Fruit fly (Drosophila melanogaster) whole organism, embryonic: ENCODE results near the gene Pgd.

Experiments
- CG10274 ChIP-seq: fragments of 200-800 bp; sonication (Bioruptor generic); optimal IDR thresholded peaks from 3 replicates; lab custom pipeline; 2017; ENCODE audit warnings: missing biosample characterization, mild to moderate bottlenecking, missing genetic modification characterization
- CG10321 ChIP-seq: fragments of 200-800 bp; sonication (Bioruptor generic); IDR thresholded peaks from 2 replicates; pipeline ENCODE4 v1.3.6; 2022; ENCODE audit warnings: missing biosample characterization, missing genetic modification characterization
- CG10979 ChIP-seq: fragments of 200-800 bp; sonication (Bioruptor generic); optimal IDR thresholded peaks from 2 replicates; lab custom pipeline; 2018; ENCODE audit warnings: missing biosample characterization, mild to moderate bottlenecking, missing genetic modification characterization, moderate library complexity
- CG12236 ChIP-seq: fragments of 200-800 bp; sonication (Bioruptor generic); optimal IDR thresholded peaks from 2 replicates; lab custom pipeline; 2016; ENCODE audit warnings: missing biosample characterization, missing genetic modification characterization
- CG14441 ChIP-seq: fragments of 200-800 bp; sonication (Bioruptor generic); IDR thresholded peaks from 2 replicates; pipeline ENCODE4 v1.3.6; 2022; ENCODE audit warnings: missing biosample characterization, missing genetic modification characterization
- CG14965 ChIP-seq: fragments of 200-800 bp; sonication (Bioruptor generic); optimal IDR thresholded peaks from 2 replicates; lab custom pipeline; 2016; ENCODE audit warnings: missing biosample characterization, missing genetic modification characterization, borderline replicate concordance
- CG16815 ChIP-seq: fragments of 200-800 bp; sonication (Bioruptor generic); optimal IDR thresholded peaks from 3 replicates; lab custom pipeline; 2017; ENCODE audit warnings: missing biosample characterization, mild to moderate bottlenecking, missing genetic modification characterization
- CG17359 ChIP-seq: fragments of 200-800 bp; sonication (Bioruptor generic); optimal IDR thresholded peaks from 3 replicates; lab custom pipeline; 2018; ENCODE audit warnings: missing biosample characterization, mild to moderate bottlenecking, missing genetic modification characterization, moderate library complexity
- CG1792 ChIP-seq: fragments of 200-800 bp; sonication (Bioruptor generic); optimal IDR thresholded peaks from 2 replicates; lab custom pipeline; 2016; ENCODE audit warnings: missing biosample characterization, missing genetic modification characterization
- CG31388 ChIP-seq: fragments of 200-800 bp; sonication (Bioruptor generic); optimal IDR thresholded peaks from 2 replicates; lab custom pipeline; 2016; ENCODE audit warnings: missing biosample characterization, missing genetic modification characterization
- CG3407 ChIP-seq: fragments of 200-800 bp; sonication (Bioruptor generic); optimal IDR thresholded peaks from 2 replicates; lab custom pipeline; 2018; ENCODE audit warnings: missing biosample characterization, mild to moderate bottlenecking, missing genetic modification characterization
- CG34422 ChIP-seq: fragments of 200-800 bp; sonication (Bioruptor generic); IDR thresholded peaks from 3 replicates; pipeline ENCODE4 v1.3.6; 2022; ENCODE audit warnings: missing biosample characterization, missing genetic modification characterization
- CG4404 ChIP-seq: fragments of 200-800 bp; sonication (Bioruptor generic); IDR thresholded peaks from 2 replicates; pipeline ENCODE4 v1.3.6; 2022; ENCODE audit warnings: missing biosample characterization, missing genetic modification characterization
- CG4617 ChIP-seq: fragments of 200-800 bp; sonication (Bioruptor generic); optimal IDR thresholded peaks from 3 replicates; lab custom pipeline; 2016; ENCODE audit warnings: missing biosample characterization, missing genetic modification characterization, borderline replicate concordance
- CG6654 ChIP-seq: fragments of 200-800 bp; sonication (Bioruptor generic); optimal IDR thresholded peaks from 2 replicates; lab custom pipeline; 2017; ENCODE audit warnings: missing biosample characterization, mild to moderate bottlenecking, missing genetic modification characterization
- CG6813 ChIP-seq: fragments of 200-800 bp; sonication (Bioruptor generic); optimal IDR thresholded peaks from 2 replicates; lab custom pipeline; 2017; ENCODE audit warnings: missing biosample characterization, missing genetic modification characterization, mild to moderate bottlenecking, moderate library complexity, missing genetic modification reagents
- CG6854 ChIP-seq: fragments of 200-800 bp; sonication (Bioruptor generic); optimal IDR thresholded peaks from 3 replicates; lab custom pipeline; 2017; ENCODE audit warnings: missing biosample characterization, mild to moderate bottlenecking, missing genetic modification characterization
- CG7372 ChIP-seq: fragments of 200-800 bp; sonication (Bioruptor generic); IDR thresholded peaks from 2 replicates; pipeline ENCODE4 v1.3.6; 2022; ENCODE audit warnings: missing biosample characterization, missing genetic modification characterization
- CG7745 ChIP-seq: fragments of 200-800 bp; sonication (Bioruptor generic); optimal IDR thresholded peaks from 2 replicates; lab custom pipeline; 2018; ENCODE audit warnings: missing biosample characterization, mild to moderate bottlenecking, missing genetic modification characterization, moderate library complexity
- CG7786 ChIP-seq: fragments of 200-800 bp; sonication (Bioruptor generic); optimal IDR thresholded peaks from 2 replicates; lab custom pipeline; 2016; ENCODE audit warnings: missing biosample characterization, missing genetic modification characterization
- Doc3 ChIP-seq: fragments of 200-800 bp; sonication (Bioruptor generic); IDR thresholded peaks from 3 replicates; pipeline ENCODE4 v1.3.6; 2022; ENCODE audit warnings: missing biosample characterization, missing genetic modification characterization; ENCODE audit not compliant: partially characterized antibody
- ERR ChIP-seq: fragments of 200-800 bp; sonication (Bioruptor generic); optimal IDR thresholded peaks from 2 replicates; lab custom pipeline; 2016; ENCODE audit warnings: missing biosample characterization, missing genetic modification characterization
- Elba2 ChIP-seq: fragments of 200-800 bp; sonication (Bioruptor generic); optimal IDR thresholded peaks from 3 replicates; lab custom pipeline; 2016; ENCODE audit warnings: missing biosample characterization, missing genetic modification characterization
- HLH3B ChIP-seq: fragments of 200-800 bp; sonication (Bioruptor generic); IDR thresholded peaks from 2 replicates; pipeline ENCODE4 v1.3.6; 2022; ENCODE audit warnings: missing biosample characterization, missing genetic modification characterization
- Hand ChIP-seq: fragments of 200-800 bp; sonication (Bioruptor generic); optimal IDR thresholded peaks from 2 replicates; lab custom pipeline; 2017; ENCODE audit warnings: mild to moderate bottlenecking, missing biosample characterization, missing genetic modification reagents, missing genetic modification characterization
- Hsf ChIP-seq: fragments of 200-800 bp; sonication (Bioruptor generic); optimal IDR thresholded peaks from 3 replicates; lab custom pipeline; 2016; ENCODE audit warnings: missing biosample characterization, missing genetic modification characterization
- Lim3 ChIP-seq: fragments of 200-800 bp; sonication (Bioruptor generic); IDR thresholded peaks from 2 replicates; pipeline ENCODE4 v1.3.6; 2022; ENCODE audit warnings: missing biosample characterization, missing genetic modification characterization
- MTF-1 ChIP-seq: fragments of 200-800 bp; sonication (Bioruptor generic); optimal IDR thresholded peaks from 2 replicates; lab custom pipeline; 2018; ENCODE audit warnings: missing biosample characterization, mild to moderate bottlenecking, missing genetic modification characterization, borderline replicate concordance
- Mes4 ChIP-seq: fragments of 200-800 bp; sonication (Bioruptor generic); optimal IDR thresholded peaks from 2 replicates; lab custom pipeline; 2016; ENCODE audit warnings: missing biosample characterization, missing genetic modification characterization
- PHDP ChIP-seq: fragments of 200-800 bp; sonication (Bioruptor generic); optimal IDR thresholded peaks from 3 replicates; lab custom pipeline; 2018; ENCODE audit warnings: missing biosample characterization, mild to moderate bottlenecking, missing genetic modification characterization, moderate library complexity
- Ravus ChIP-seq: fragments of 200-800 bp; sonication (Bioruptor generic); IDR thresholded peaks from 2 replicates; pipeline ENCODE4 v1.3.6; 2022; ENCODE audit warnings: missing biosample characterization, missing genetic modification characterization
- Six4 ChIP-seq: fragments of 200-800 bp; sonication (Bioruptor generic); optimal IDR thresholded peaks from 2 replicates; lab custom pipeline; 2016; ENCODE audit warnings: missing biosample characterization, missing genetic modification characterization
- Taf1 ChIP-seq: fragments of 200-800 bp; sonication (Bioruptor generic); IDR thresholded peaks from 2 replicates; pipeline ENCODE4 v1.3.6; 2022; ENCODE audit warnings: missing biosample characterization, missing genetic modification characterization
- Tbp ChIP-seq: fragments of >200 bp; optimal IDR thresholded peaks from 2 replicates; lab custom pipeline; 2018; ENCODE audit warnings: missing biosample characterization, missing genetic modification characterization
- ash1 ChIP-seq: fragments of 200-800 bp; sonication (Bioruptor generic); optimal IDR thresholded peaks from 2 replicates; lab custom pipeline; 2018; ENCODE audit warnings: missing biosample characterization, mild to moderate bottlenecking, missing genetic modification characterization
- bbx ChIP-seq: fragments of 200-800 bp; sonication (Bioruptor generic); IDR thresholded peaks from 2 replicates; pipeline ENCODE4 v1.3.6; 2022; ENCODE audit warnings: missing biosample characterization, missing genetic modification characterization; ENCODE audit not compliant: partially characterized antibody
- btn ChIP-seq: fragments of 200-800 bp; sonication (Bioruptor generic); optimal IDR thresholded peaks from 2 replicates; lab custom pipeline; 2016; ENCODE audit warnings: missing biosample characterization, missing genetic modification characterization
- chm ChIP-seq: fragments of 200-800 bp; sonication (Bioruptor generic); IDR thresholded peaks from 2 replicates; pipeline ENCODE4 v1.3.6; 2022; ENCODE audit warnings: missing biosample characterization, missing genetic modification characterization
- chn ChIP-seq: fragments of 200-800 bp; sonication (Bioruptor generic); optimal IDR thresholded peaks from 2 replicates; lab custom pipeline; 2016; ENCODE audit warnings: missing biosample characterization, missing genetic modification characterization
- corto ChIP-seq: fragments of 200-800 bp; sonication (Bioruptor generic); optimal IDR thresholded peaks from 2 replicates; lab custom pipeline; 2016; ENCODE audit warnings: missing biosample characterization, mild to moderate bottlenecking, missing genetic modification characterization, moderate library complexity
- dan ChIP-seq: fragments of 200-800 bp; sonication (Bioruptor generic); IDR thresholded peaks from 2 replicates; pipeline ENCODE4 v1.3.6; 2022; ENCODE audit warnings: missing biosample characterization, missing genetic modification characterization
- dati ChIP-seq: fragments of 200-800 bp; sonication (Bioruptor generic); IDR thresholded peaks from 2 replicates; pipeline ENCODE4 v1.3.6; 2022; ENCODE audit warnings: missing biosample characterization, missing genetic modification characterization
- dm ChIP-seq: fragments of 200-800 bp; sonication (Bioruptor generic); optimal IDR thresholded peaks from 3 replicates; lab custom pipeline; 2016; ENCODE audit warnings: missing biosample characterization, missing genetic modification characterization
- emc ChIP-seq: fragments of 200-800 bp; sonication (Bioruptor generic); optimal IDR thresholded peaks from 2 replicates; lab custom pipeline; 2016; ENCODE audit warnings: missing biosample characterization, missing genetic modification characterization
- hth ChIP-seq: fragments of >200 bp; optimal IDR thresholded peaks from 2 replicates; lab custom pipeline; 2017; ENCODE audit warnings: inconsistent platforms
- insv ChIP-seq, 2 experiments: fragments of 200-800 bp; sonication (Bioruptor generic); optimal IDR thresholded peaks; 3 replicates each; lab custom pipeline; 2016 to 2018; ENCODE audit warnings: missing biosample characterization in 2 of 2, missing genetic modification characterization in 2 of 2
- jigr1 ChIP-seq: fragments of 200-800 bp; sonication (Bioruptor generic); IDR thresholded peaks from 3 replicates; pipeline ENCODE4 v1.3.6; 2022; ENCODE audit warnings: missing biosample characterization, missing genetic modification characterization
- lmd ChIP-seq: fragments of 200-800 bp; sonication (Bioruptor generic); IDR thresholded peaks from 2 replicates; pipeline ENCODE4 v1.3.6; 2022; ENCODE audit warnings: missing biosample characterization, missing genetic modification characterization
- p53 ChIP-seq: fragments of 200-800 bp; sonication (Bioruptor generic); optimal IDR thresholded peaks from 2 replicates; lab custom pipeline; 2016; ENCODE audit warnings: missing biosample characterization, missing genetic modification characterization
- pb ChIP-seq: fragments of 200-800 bp; sonication (Bioruptor generic); optimal IDR thresholded peaks from 3 replicates; lab custom pipeline; 2016; ENCODE audit warnings: missing biosample characterization, missing genetic modification characterization
- seq ChIP-seq: fragments of 200-800 bp; sonication (Bioruptor generic); IDR thresholded peaks from 2 replicates; pipeline ENCODE4 v1.3.6; 2022; ENCODE audit warnings: missing biosample characterization, missing genetic modification characterization
- shn ChIP-seq: fragments of 200-800 bp; sonication (Bioruptor generic); optimal IDR thresholded peaks from 3 replicates; lab custom pipeline; 2016; ENCODE audit warnings: missing biosample characterization, missing genetic modification characterization
- vvl ChIP-seq: fragments of 200-800 bp; sonication (Bioruptor generic); IDR thresholded peaks from 2 replicates; pipeline ENCODE4 v1.3.6; 2022; ENCODE audit warnings: missing biosample characterization, missing genetic modification characterization

The Pgd gene

DNA sequence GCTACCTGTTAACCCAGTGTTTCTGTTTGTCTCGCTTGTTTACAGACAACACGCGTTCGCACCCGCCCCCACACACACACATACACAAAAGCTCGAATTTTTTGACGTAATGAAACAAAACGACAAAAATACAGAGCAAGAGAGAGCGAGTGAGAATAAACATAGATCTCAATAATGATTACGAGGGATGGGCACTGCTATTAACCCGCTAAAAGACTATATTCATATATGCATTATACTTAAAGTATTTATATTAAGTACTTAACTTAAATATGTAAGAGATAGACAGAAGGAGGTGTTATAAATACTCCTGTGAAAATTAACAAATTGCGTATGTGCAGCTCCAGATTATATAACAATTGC, 3.1 kb upstream of the Pgd start (continued):
- TF ChIP-seq insv (GFP tag; optimal IDR thresholded peaks at IDR 0.05; lab: Kevin White, UChicago) (peak in 1 of 2 experiments; percentile 38), jigr1 (no peak), CG12236 (GFP tag; lab: Kevin White, UChicago) (no peak), chn (GFP tag; lab: Kevin White, UChicago) (no peak), CG7745 (tag; lab: Kevin White, UChicago) (no peak), CG3407 (GFP tag; lab: Kevin White, UChicago) (peak; percentile 65), PHDP (peak; percentile 54), CG31388 (GFP tag; lab: Kevin White, UChicago) (no peak), CG7786 (GFP tag; lab: Kevin White, UChicago) (no peak), CG4617 (no peak), ash1 (GFP tag; lab: Kevin White, UChicago) (peak; percentile 53), ERR (GFP tag; lab: Kevin White, UChicago) (no peak), emc (GFP tag; lab: Kevin White, UChicago) (no peak), dm (GFP tag; lab: Kevin White, UChicago) (peak; percentile 22), Hand (peak; percentile 34), CG1792 (GFP tag; lab: Kevin White, UChicago) (peak; percentile 15), CG7372 (GFP tag; lab: Robert Waterston, UW) (no peak), CG10979 (tag; lab: Kevin White, UChicago) (no peak), bbx (GFP tag; lab: Robert Waterston, UW) (no peak), vvl (GFP tag; lab: Robert Waterston, UW) (peak; percentile 64), corto (GFP tag; lab: Kevin White, UChicago) (peak; percentile 51), MTF-1 (GFP tag; lab: Kevin White, UChicago) (peak; percentile 77), Ravus (GFP tag; lab: Robert Waterston, UW) (no peak), dati (GFP tag; lab: Robert Waterston, UW) (no peak), lmd (GFP tag; lab: Robert Waterston, UW) (peak; percentile 38; the same call in 1 of the 2 replicates), CG14965 (GFP tag; lab: Kevin White, UChicago) (no peak), Tbp (GFP tag; lab: Kevin White, UChicago) (no peak), Hsf (no peak), p53 (GFP tag; lab: Kevin White, UChicago) (no peak), CG6813 (GFP tag; lab: Kevin White, UChicago) (peak; percentile 73), CG14441 (GFP tag; lab: Robert Waterston, UW) (no peak), CG34422 (peak; percentile 28; the same call in 1 of the 3 replicates), CG4404 (GFP tag; lab: Robert Waterston, UW) (no peak), Mes4 (no peak), pb (no peak), CG17359 (tag; lab: Kevin White, UChicago) (peak; percentile 55), CG10321 (GFP tag; lab: Robert Waterston, UW) (no peak), Doc3 (GFP tag; lab: Robert Waterston, UW) (no peak), CG10274 (GFP tag; lab: Kevin White, UChicago) (no peak), shn (GFP tag; lab: Kevin White, UChicago) (no peak), Lim3 (GFP tag; lab: Robert Waterston, UW) (no peak), HLH3B (GFP tag; lab: Robert Waterston, UW) (peak; percentile 20; the same call in 1 of the 2 replicates), seq (GFP tag; lab: Robert Waterston, UW) (peak; percentile 48; the same call in 1 of the 2 replicates), dan (GFP tag; lab: Robert Waterston, UW) (no peak), hth (lab: Kevin White, UChicago) (no peak), CG6654 (GFP tag; lab: Kevin White, UChicago) (no peak), CG6854 (GFP tag; lab: Kevin White, UChicago) (no peak), CG16815 (no peak), chm (GFP tag; lab: Robert Waterston, UW) (peak; percentile 75; the same call in 1 of the 2 replicates), btn (no peak), Elba2 (GFP tag; lab: Kevin White, UChicago) (no peak), Six4 (no peak), Taf1 (GFP tag; lab: Robert Waterston, UW) (no peak)
